Worm (Caenorhabditis elegans): ENCODE results near the gene T23F11.2.

The T23F11.2 gene

ce11 chrIII:4649363-4649768, 5.9 kb downstream of the T23F11.2 start (continued):
- TF ChIP-seq nfya-1 (tag; optimal IDR thresholded peaks at IDR 0.05; ENCODE audit: insufficient read depth) = peak; percentile 90
- no peak for TF ChIP-seq ceh-82 (tag; optimal IDR thresholded peaks at IDR 0.05)
- peak; percentile 96 for TF ChIP-seq elt-2 (tag; optimal IDR thresholded peaks at IDR 0.05)
- TF ChIP-seq nhr-67 (tag; optimal IDR thresholded peaks at IDR 0.05) = no peak
- peak; percentile 56 for TF ChIP-seq unc-62 (GFP tag; optimal IDR thresholded peaks at IDR 0.05)
- TF ChIP-seq skn-1 (tag; optimal IDR thresholded peaks at IDR 0.05) = no peak
- TF ChIP-seq mdl-1 (tag; optimal IDR thresholded peaks at IDR 0.05) = peak; percentile 99
- peak; percentile 15 for TF ChIP-seq ztf-4 (tag; optimal IDR thresholded peaks at IDR 0.05)
- TF ChIP-seq hmg-11 (tag; optimal IDR thresholded peaks at IDR 0.05) = peak; percentile 81
- peak; percentile 74 for TF ChIP-seq tbx-2 (tag; optimal IDR thresholded peaks at IDR 0.05)
- peak; percentile 30 for TF ChIP-seq ama-1 (optimal IDR thresholded peaks at IDR 0.05)
- peak; percentile 49 for TF ChIP-seq fkh-10 (GFP tag; optimal IDR thresholded peaks at IDR 0.05)
- peak; percentile 64 for TF ChIP-seq R02D3.7 (tag; optimal IDR thresholded peaks at IDR 0.05)

DNA sequence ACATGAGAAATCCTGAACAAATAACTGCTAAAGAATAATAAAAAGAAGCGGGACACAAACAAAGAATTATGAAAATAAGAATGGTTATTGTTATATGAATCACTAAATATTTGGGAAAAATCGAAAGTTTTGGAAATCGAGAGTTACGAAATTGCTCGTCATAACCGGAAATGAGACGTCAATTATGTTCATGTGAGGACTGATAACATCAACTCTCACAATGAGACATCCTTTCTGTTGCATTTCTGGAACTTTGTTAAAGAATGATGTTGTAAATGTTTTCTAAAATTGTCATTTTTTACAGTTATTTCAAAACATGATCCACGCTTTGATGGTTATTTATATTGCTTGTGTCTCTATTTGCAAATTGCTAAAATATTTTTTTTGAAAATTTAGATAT, 7.4 kb downstream of the T23F11.2 start, which contains the start of gene T23F11.6:
T23F11.6 (minus strand) TSS at position 45 of the 400 bp plus-strand sequence.
- TF ChIP-seq pqm-1 (tag; optimal IDR thresholded peaks at IDR 0.05) = peak; percentile 59
- no peak for TF ChIP-seq nhr-76 (tag; optimal IDR thresholded peaks at IDR 0.05)
- peak; percentile 44 for TF ChIP-seq elt-2 (tag; optimal IDR thresholded peaks at IDR 0.05)

ce11 chrIII:4647341-4647740, 8.0 kb downstream of the T23F11.2 start:
- TF ChIP-seq nhr-23 (tag; optimal IDR thresholded peaks at IDR 0.05) (no peak), ztf-4 (tag; optimal IDR thresholded peaks at IDR 0.05) (no peak), lin-15B (tag; optimal IDR thresholded peaks at IDR 0.05) (no peak), unc-62 (GFP tag; optimal IDR thresholded peaks at IDR 0.05) (no peak), daf-12 (tag; optimal IDR thresholded peaks at IDR 0.05) (no peak), ceh-28 (tag; optimal IDR thresholded peaks at IDR 0.05) (no peak), lin-39 (tag; optimal IDR thresholded peaks at IDR 0.05) (no peak), skn-1 (tag; optimal IDR thresholded peaks at IDR 0.05) (no peak)

ce11 chrIII:4646246-4646645, 9.1 kb downstream of the T23F11.2 start, which contains the start of gene pqn-29:
Gene pqn-29, minus strand, starts transcription at chrIII:4646346.
- TF ChIP-seq ztf-4 (tag; optimal IDR thresholded peaks at IDR 0.05) = no peak
- no peak for TF ChIP-seq ceh-9 (tag; optimal IDR thresholded peaks at IDR 0.05)
- no peak for TF ChIP-seq nhr-77 (tag; optimal IDR thresholded peaks at IDR 0.05)

DNA sequence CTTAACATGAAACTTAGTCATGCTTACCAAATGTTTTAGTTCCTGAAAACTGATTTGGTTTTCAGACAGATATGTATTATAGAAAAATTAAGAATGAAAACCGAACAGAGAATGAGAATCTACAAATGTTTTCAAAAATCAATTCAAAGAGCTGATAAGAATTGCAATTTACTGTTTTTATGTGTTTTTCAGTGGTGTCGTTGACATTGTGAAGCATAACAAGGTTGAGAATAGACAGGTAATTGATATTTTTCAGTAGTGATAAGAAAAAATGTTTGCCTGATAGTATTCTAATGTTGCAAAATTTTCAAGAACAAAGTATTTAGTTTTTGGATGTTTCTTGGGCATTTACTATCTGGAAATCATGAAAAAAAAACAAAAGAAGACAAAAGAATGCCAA, 12.0 kb downstream of the T23F11.2 start, which contains the start of gene pfas-1:
pfas-1 (minus strand) TSS at position 49 of the 400 bp plus-strand sequence.
- TF ChIP-seq pqm-1 (tag; optimal IDR thresholded peaks at IDR 0.05) (peak; percentile 57), elt-2 (tag; optimal IDR thresholded peaks at IDR 0.05) (peak; percentile 79), mdl-1 (tag; optimal IDR thresholded peaks at IDR 0.05) (no peak)

ce11 chrIII:4634947-4635346, 20.4 kb downstream of the T23F11.2 start, which contains the start of gene clec-153:
Gene clec-153, plus strand, starts transcription at chrIII:4635247.
- TF ChIP-seq tbx-2 (tag; optimal IDR thresholded peaks at IDR 0.05) = no peak
- TF ChIP-seq nhr-25 (tag; optimal IDR thresholded peaks at IDR 0.05) = no peak
- TF ChIP-seq nhr-76 (tag; optimal IDR thresholded peaks at IDR 0.05) = no peak
- no peak for TF ChIP-seq ceh-82 (tag; optimal IDR thresholded peaks at IDR 0.05)
- no peak for TF ChIP-seq lsy-12 (tag; optimal IDR thresholded peaks at IDR 0.05)
- no peak for TF ChIP-seq snpc-4 (tag; optimal IDR thresholded peaks at IDR 0.05)
- TF ChIP-seq nhr-23 (tag; optimal IDR thresholded peaks at IDR 0.05) = no peak
- no peak for TF ChIP-seq ztf-11 (tag; optimal IDR thresholded peaks at IDR 0.05)
- TF ChIP-seq mml-1 (tag; optimal IDR thresholded peaks at IDR 0.05) = no peak
- no peak for TF ChIP-seq elt-2 (tag; optimal IDR thresholded peaks at IDR 0.05)
- no peak for TF ChIP-seq jun-1 (tag; optimal IDR thresholded peaks at IDR 0.05)
- TF ChIP-seq nhr-67 (tag; optimal IDR thresholded peaks at IDR 0.05) = no peak

- no peak for TF ChIP-seq jun-1 (tag; optimal IDR thresholded peaks at IDR 0.05)
- TF ChIP-seq nhr-12 (tag; optimal IDR thresholded peaks at IDR 0.05) = no peak
- TF ChIP-seq eor-1 (tag; optimal IDR thresholded peaks at IDR 0.05) = no peak
- TF ChIP-seq elt-3 (tag; optimal IDR thresholded peaks at IDR 0.05) = no peak
- TF ChIP-seq ceh-9 (tag; optimal IDR thresholded peaks at IDR 0.05) = no peak
- TF ChIP-seq ztf-11 (tag; optimal IDR thresholded peaks at IDR 0.05) = no peak
- TF ChIP-seq sea-2 (GFP tag; optimal IDR thresholded peaks at IDR 0.05) = no peak
- no peak for TF ChIP-seq hmg-11 (tag; optimal IDR thresholded peaks at IDR 0.05)
Measured at ce11 chrIII:4628165-4628564, 27.1 kb downstream of the T23F11.2 start, which contains the start of gene clec-151. Gene clec-151, plus strand, starts transcription at chrIII:4628465.
